Worm (Caenorhabditis elegans): ENCODE measurements around the gene fip-4.

ce11 chrV:8626406-8626805 lies 15.3 kb upstream of the fip-4 start:
- TF ChIP-seq hmg-11 (tag; optimal IDR thresholded peaks at IDR 0.05) = no peak
- TF ChIP-seq pqm-1 (tag; optimal IDR thresholded peaks at IDR 0.05) = no peak
- no peak for TF ChIP-seq nhr-11 (tag; optimal IDR thresholded peaks at IDR 0.05)
- TF ChIP-seq skn-1 (tag; optimal IDR thresholded peaks at IDR 0.05) = no peak
- peak; percentile 64 for TF ChIP-seq unc-62 (GFP tag; optimal IDR thresholded peaks at IDR 0.05)
- TF ChIP-seq nhr-77 (tag; optimal IDR thresholded peaks at IDR 0.05) = no peak
- no peak for TF ChIP-seq ama-1 (optimal IDR thresholded peaks at IDR 0.05)
- no peak for TF ChIP-seq nhr-25 (tag; optimal IDR thresholded peaks at IDR 0.05)
- no peak for TF ChIP-seq pha-4 (tag; optimal IDR thresholded peaks at IDR 0.05)
- TF ChIP-seq ztf-4 (tag; optimal IDR thresholded peaks at IDR 0.05) = no peak

Measured in whole organism, L3 larva.